Worm (Caenorhabditis elegans) whole organism, young adult: Measurements from ENCODE around the gene col-162.

Source experiments
- F57C9.4 ChIP-seq: sonication (generic microtip); optimal IDR thresholded peaks from 2 replicates; lab custom pipeline; 2017; ENCODE audit warnings: mild to moderate bottlenecking, missing genetic modification characterization, missing compliant biosample characterization
- ama-1 ChIP-seq, 3 experiments: fragments of 150-350 bp in 1 of 3; sonication (generic microtip) in 2 of 3; optimal IDR thresholded peaks; 2 replicates each; lab custom pipeline; 2014 to 2018; ENCODE audit warnings: missing biosample characterization in 2 of 3, missing genetic modification characterization in 2 of 3, missing genetic modification reagents in 2 of 3
- ceh-100 ChIP-seq: fragments of 200-800 bp; sonication (Bioruptor generic); IDR thresholded peaks from 2 replicates; pipeline ENCODE4 v1.3.6; 2022; ENCODE audit warnings: missing genetic modification reagents, missing genetic modification characterization, missing compliant biosample characterization
- ceh-79 ChIP-seq: sonication (generic microtip); optimal IDR thresholded peaks from 2 replicates; lab custom pipeline; 2017; ENCODE audit warnings: mild to moderate bottlenecking, missing genetic modification characterization, missing compliant biosample characterization
- efl-1 ChIP-seq: fragments of 150-350 bp; optimal IDR thresholded peaks from 2 replicates; lab custom pipeline; 2014; ENCODE audit warnings: missing biosample characterization, missing genetic modification reagents, missing genetic modification characterization
- fkh-3 ChIP-seq: sonication (generic microtip); optimal IDR thresholded peaks from 2 replicates; lab custom pipeline; 2016; ENCODE audit warnings: mild to moderate bottlenecking, missing genetic modification characterization, missing compliant biosample characterization
- hmg-1.2 ChIP-seq: fragments of 200-800 bp; sonication (Bioruptor generic); IDR thresholded peaks from 2 replicates; pipeline ENCODE4 v1.3.6; 2022; ENCODE audit warnings: missing genetic modification reagents, missing genetic modification characterization, missing compliant biosample characterization
- nfya-1 ChIP-seq: sonication (generic microtip); optimal IDR thresholded peaks from 2 replicates; lab custom pipeline; 2017; ENCODE audit warnings: antibody characterized with exemption, missing compliant biosample characterization, missing genetic modification characterization, borderline replicate concordance; ENCODE audit not compliant: insufficient read depth
- nfyb-1 ChIP-seq: fragments of 200-800 bp; sonication (Bioruptor generic); IDR thresholded peaks from 2 replicates; pipeline ENCODE4 v1.3.6; 2022; ENCODE audit warnings: missing genetic modification reagents, missing genetic modification characterization, missing compliant biosample characterization
- snpc-1.3 ChIP-seq: sonication (generic microtip); optimal IDR thresholded peaks from 2 replicates; lab custom pipeline; 2017; ENCODE audit warnings: missing genetic modification characterization, mild to moderate bottlenecking, missing compliant biosample characterization, antibody characterized with exemption, moderate library complexity, missing genotype, missing genetic modification reagents; ENCODE audit not compliant: insufficient read depth
- unc-130 ChIP-seq: sonication (generic microtip); optimal IDR thresholded peaks from 2 replicates; lab custom pipeline; 2016; ENCODE audit warnings: missing genetic modification reagents, missing genetic modification characterization, missing compliant biosample characterization
- unc-62 ChIP-seq: fragments of 150-350 bp; optimal IDR thresholded peaks from 2 replicates; lab custom pipeline; 2014; ENCODE audit warnings: missing biosample characterization, missing genetic modification reagents, missing genetic modification characterization
- ztf-18 ChIP-seq: sonication (generic microtip); optimal IDR thresholded peaks from 2 replicates; lab custom pipeline; 2016; ENCODE audit warnings: missing genotype, mild to moderate bottlenecking, missing genetic modification characterization, missing compliant biosample characterization

DNA sequence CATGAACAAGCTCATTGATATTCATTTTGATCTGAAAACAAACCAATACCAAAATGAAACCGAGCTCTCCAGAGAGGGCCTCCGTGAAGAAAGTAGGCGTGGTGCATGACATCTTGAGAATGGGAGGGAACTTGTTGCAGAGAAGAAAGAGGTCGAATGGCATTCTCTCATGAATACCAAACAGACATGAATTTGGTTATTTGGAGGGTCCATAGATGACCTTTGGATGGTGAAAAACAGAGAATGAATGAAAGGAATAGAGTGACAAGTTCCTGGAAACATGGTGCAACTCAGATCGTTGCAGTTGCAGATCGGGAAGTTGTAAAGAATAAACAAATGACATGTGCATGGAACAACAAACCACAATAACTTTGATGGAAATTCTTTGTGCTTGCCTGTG is 34.6 kb downstream of the col-162 start, which contains the start of gene T10G3.8:
- no peak for TF ChIP-seq unc-62 (GFP tag; lab: Kevin White, UChicago)
- no peak for TF ChIP-seq fkh-3
- no peak for TF ChIP-seq ceh-79 (tag; lab: Kevin White, UChicago)
- TF ChIP-seq ceh-100 (GFP tag; lab: Robert Waterston, UW): no peak
- no peak for TF ChIP-seq F57C9.4 (tag; lab: Kevin White, UChicago)
- no peak for TF ChIP-seq efl-1
- no peak for TF ChIP-seq nfyb-1 (GFP tag; lab: Robert Waterston, UW)
- TF ChIP-seq snpc-1.3 (tag; lab: Kevin White, UChicago): no peak
- no peak for TF ChIP-seq unc-130
- TF ChIP-seq ama-1 (optimal IDR thresholded peaks at IDR 0.05; lab: Kevin White, UChicago): no peak
- TF ChIP-seq ama-1 (GFP tag; optimal IDR thresholded peaks at IDR 0.05; lab: Kevin White, UChicago): no peak
- no peak for TF ChIP-seq ztf-18
- no peak for TF ChIP-seq nfya-1
- TF ChIP-seq hmg-1.2 (GFP tag; lab: Robert Waterston, UW): no peak
